Fruit fly (Drosophila melanogaster) whole organism, pupa: ENCODE measurements around the gene Acph-1.

Experiments used
- CG10348 ChIP-seq: fragments of 200-800 bp; sonication (Bioruptor generic); IDR thresholded peaks from 2 replicates; pipeline ENCODE4 v1.3.6; 2022; ENCODE audit warnings: missing biosample characterization, missing genetic modification characterization
- CG15710 ChIP-seq: fragments of 200-800 bp; sonication (Bioruptor generic); optimal IDR thresholded peaks from 2 replicates; lab custom pipeline; 2018; ENCODE audit warnings: missing biosample characterization, mild to moderate bottlenecking, missing genetic modification characterization, moderate library complexity
- CG17806 ChIP-seq: fragments of 200-800 bp; sonication (Bioruptor generic); optimal IDR thresholded peaks from 2 replicates; lab custom pipeline; 2018; ENCODE audit warnings: missing biosample characterization, mild to moderate bottlenecking, missing genetic modification characterization, moderate library complexity
- CG4496 ChIP-seq: fragments of 200-800 bp; sonication (Bioruptor generic); IDR thresholded peaks from 3 replicates; pipeline ENCODE4 v1.3.6; 2022; ENCODE audit warnings: missing biosample characterization, missing genetic modification characterization
- CG8301 ChIP-seq: fragments of 200-800 bp; sonication (Bioruptor generic); optimal IDR thresholded peaks from 2 replicates; lab custom pipeline; 2018; ENCODE audit warnings: missing biosample characterization, mild to moderate bottlenecking, missing genetic modification characterization
- CG9948 ChIP-seq: fragments of 200-800 bp; sonication (Bioruptor generic); optimal IDR thresholded peaks from 2 replicates; lab custom pipeline; 2018; ENCODE audit warnings: missing biosample characterization, mild to moderate bottlenecking, missing genetic modification characterization, moderate library complexity
- Ets98B ChIP-seq: fragments of 200-800 bp; sonication (Bioruptor generic); IDR thresholded peaks from 2 replicates; pipeline ENCODE4 v1.3.6; 2022; ENCODE audit warnings: missing biosample characterization, missing genetic modification characterization
- Pif1A ChIP-seq: fragments of 200-800 bp; sonication (Bioruptor generic); optimal IDR thresholded peaks from 3 replicates; lab custom pipeline; 2016; ENCODE audit warnings: missing biosample characterization, missing genetic modification characterization
- Pif1B ChIP-seq: fragments of 200-800 bp; sonication (Bioruptor generic); optimal IDR thresholded peaks from 3 replicates; lab custom pipeline; 2016; ENCODE audit warnings: missing biosample characterization, missing genetic modification characterization

DNA sequence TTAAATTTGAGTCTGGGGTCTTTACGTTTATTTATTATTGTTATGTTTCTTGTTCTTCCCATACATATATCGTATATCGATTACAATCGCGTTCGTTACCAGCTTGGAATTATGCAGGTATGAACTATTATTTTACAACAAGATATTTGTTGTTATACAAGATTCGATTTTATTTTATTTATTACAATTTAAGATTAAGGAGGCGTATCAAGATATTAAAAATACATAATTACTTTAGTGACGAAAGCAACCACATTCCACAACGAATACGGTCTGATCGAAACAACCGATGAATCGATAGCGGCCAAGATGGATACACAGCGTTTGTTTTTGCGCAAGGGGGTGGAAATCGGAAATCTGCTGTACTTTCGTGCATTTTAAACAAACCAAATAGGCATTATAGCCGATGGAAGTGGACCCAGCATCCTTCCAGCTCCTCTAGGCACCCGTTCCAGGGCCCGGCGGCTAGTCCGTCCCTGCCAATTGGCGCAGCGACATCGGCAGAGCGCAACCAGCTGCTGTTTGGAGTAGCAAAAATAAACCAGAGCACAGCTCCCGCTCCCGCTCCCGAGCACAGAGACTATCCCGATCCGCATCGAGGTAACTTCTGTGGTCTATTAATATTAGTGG lies 4.5 kb upstream of the Acph-1 start, which contains the start of the genes CG15525 and CG11504:
- no peak for TF ChIP-seq Pif1A (GFP tag; lab: Kevin White, UChicago)
- TF ChIP-seq Pif1B (GFP tag; lab: Kevin White, UChicago), result no peak
- TF ChIP-seq CG17806 (tag; lab: Kevin White, UChicago), result no peak
- no peak for TF ChIP-seq CG9948
- TF ChIP-seq CG10348 (GFP tag; lab: Robert Waterston, UW), result no peak
- TF ChIP-seq CG8301 (tag; lab: Kevin White, UChicago), result no peak
- no peak for TF ChIP-seq CG15710
- TF ChIP-seq CG4496 (GFP tag; lab: Robert Waterston, UW), result no peak
- TF ChIP-seq Ets98B (GFP tag; lab: Robert Waterston, UW), result peak; percentile 19; the same call in 1 of the 2 replicates
